Worm (Caenorhabditis elegans) whole organism, L3 larva: Measurements from ENCODE around the gene sec-61.G.

ENCODE experiments used
- aly-2 ChIP-seq: fragments of 150-350 bp; optimal IDR thresholded peaks from 2 replicates; lab custom pipeline; 2014; ENCODE audit warnings: missing biosample characterization, missing genetic modification characterization
- ama-1 ChIP-seq: fragments of 150-350 bp; optimal IDR thresholded peaks from 2 replicates; lab custom pipeline; 2018
- elt-2 ChIP-seq: sonication (generic microtip); optimal IDR thresholded peaks from 2 replicates; lab custom pipeline; 2016; ENCODE audit warnings: missing genetic modification reagents, mild to moderate bottlenecking, missing genetic modification characterization, missing compliant biosample characterization
- jun-1 ChIP-seq: fragments of 150-350 bp; optimal IDR thresholded peaks from 2 replicates; lab custom pipeline; 2014; ENCODE audit warnings: missing biosample characterization, missing genetic modification reagents, missing genetic modification characterization
- mdl-1 ChIP-seq: fragments of 150-350 bp; optimal IDR thresholded peaks from 2 replicates; lab custom pipeline; 2014; ENCODE audit warnings: missing biosample characterization, missing genetic modification characterization
- nhr-11 ChIP-seq: fragments of 150-350 bp; optimal IDR thresholded peaks from 2 replicates; lab custom pipeline; 2014; ENCODE audit warnings: missing biosample characterization, missing genetic modification characterization
- nhr-237 ChIP-seq: fragments of 150-350 bp; optimal IDR thresholded peaks from 2 replicates; lab custom pipeline; 2014; ENCODE audit warnings: missing biosample characterization, missing genetic modification characterization
- nhr-25 ChIP-seq: sonication (generic microtip); optimal IDR thresholded peaks from 2 replicates; lab custom pipeline; 2017; ENCODE audit warnings: missing biosample characterization, missing genetic modification characterization
- pha-4 ChIP-seq: fragments of 150-350 bp; optimal IDR thresholded peaks from 2 replicates; lab custom pipeline; 2014; ENCODE audit warnings: missing biosample characterization, missing genetic modification reagents, missing genetic modification characterization
- pqm-1 ChIP-seq: fragments of 150-350 bp; optimal IDR thresholded peaks from 2 replicates; lab custom pipeline; 2017; ENCODE audit warnings: missing biosample characterization, missing genetic modification characterization, inconsistent platforms
- snpc-4 ChIP-seq: fragments of 150-350 bp; optimal IDR thresholded peaks from 2 replicates; lab custom pipeline; 2014; ENCODE audit warnings: missing biosample characterization, missing genetic modification characterization
- zag-1 ChIP-seq: fragments of 150-350 bp; optimal IDR thresholded peaks from 2 replicates; lab custom pipeline; 2014; ENCODE audit warnings: missing biosample characterization, missing genetic modification characterization
- ztf-11 ChIP-seq: fragments of 150-350 bp; optimal IDR thresholded peaks from 2 replicates; lab custom pipeline; 2014; ENCODE audit warnings: missing biosample characterization, missing genetic modification characterization

ce11 chrV:10938739-10939138 lies 41.8 kb upstream of the sec-61.G start, which contains the start of gene F17C11.11:
- TF ChIP-seq jun-1 (tag; lab: Kevin White, UChicago) (no peak), ztf-11 (tag; lab: Kevin White, UChicago) (no peak), pqm-1 (tag; lab: Kevin White, UChicago) (peak; percentile 62), mdl-1 (tag; lab: Kevin White, UChicago) (no peak), zag-1 (tag; lab: Kevin White, UChicago) (no peak), snpc-4 (tag; lab: Kevin White, UChicago) (no peak), nhr-237 (tag; lab: Kevin White, UChicago) (no peak), pha-4 (tag; lab: Kevin White, UChicago) (peak; percentile 6), elt-2 (peak; percentile 77), aly-2 (no peak), nhr-25 (tag; lab: Kevin White, UChicago) (no peak), ama-1 (lab: Kevin White, UChicago) (no peak), nhr-11 (tag; lab: Kevin White, UChicago) (no peak)
